Worm (Caenorhabditis elegans) whole organism, L3 larva: Measurements from ENCODE around the gene F21A3.4.

Experiments used
- ama-1 ChIP-seq: fragments of 150-350 bp; optimal IDR thresholded peaks from 2 replicates; lab custom pipeline; 2018
- ceh-9 ChIP-seq: sonication (generic microtip); optimal IDR thresholded peaks from 2 replicates; lab custom pipeline; 2018; ENCODE audit warnings: missing biosample characterization, missing genetic modification characterization
- daf-12 ChIP-seq: fragments of 150-350 bp; optimal IDR thresholded peaks from 2 replicates; lab custom pipeline; 2014; ENCODE audit warnings: missing biosample characterization, missing genetic modification reagents, missing genetic modification characterization
- egl-27 ChIP-seq: sonication (generic microtip); optimal IDR thresholded peaks from 4 replicates; lab custom pipeline; 2017; ENCODE audit warnings: missing biosample characterization, missing genetic modification reagents, missing genetic modification characterization
- elt-2 ChIP-seq: sonication (generic microtip); optimal IDR thresholded peaks from 2 replicates; lab custom pipeline; 2016; ENCODE audit warnings: missing genetic modification reagents, mild to moderate bottlenecking, missing genetic modification characterization, missing compliant biosample characterization
- hmg-11 ChIP-seq: sonication (generic microtip); optimal IDR thresholded peaks from 2 replicates; lab custom pipeline; 2016; ENCODE audit warnings: missing genetic modification characterization, missing compliant biosample characterization
- nfya-1 ChIP-seq: sonication (generic microtip); optimal IDR thresholded peaks from 2 replicates; lab custom pipeline; 2017; ENCODE audit warnings: missing genetic modification characterization, mild to moderate bottlenecking, missing compliant biosample characterization, antibody characterized with exemption, moderate library complexity; ENCODE audit not compliant: insufficient read depth
- nhr-11 ChIP-seq: fragments of 150-350 bp; optimal IDR thresholded peaks from 2 replicates; lab custom pipeline; 2014; ENCODE audit warnings: missing biosample characterization, missing genetic modification characterization
- nhr-23 ChIP-seq: fragments of 150-350 bp; optimal IDR thresholded peaks from 2 replicates; lab custom pipeline; 2014; ENCODE audit warnings: missing biosample characterization, missing genetic modification reagents, missing genetic modification characterization
- nhr-67 ChIP-seq: fragments of 150-350 bp; optimal IDR thresholded peaks from 2 replicates; lab custom pipeline; 2014; ENCODE audit warnings: missing biosample characterization, missing genetic modification characterization
- pha-4 ChIP-seq: fragments of 150-350 bp; optimal IDR thresholded peaks from 2 replicates; lab custom pipeline; 2014; ENCODE audit warnings: missing biosample characterization, missing genetic modification reagents, missing genetic modification characterization
- zag-1 ChIP-seq: fragments of 150-350 bp; optimal IDR thresholded peaks from 2 replicates; lab custom pipeline; 2014; ENCODE audit warnings: missing biosample characterization, missing genetic modification characterization
- ztf-11 ChIP-seq: fragments of 150-350 bp; optimal IDR thresholded peaks from 2 replicates; lab custom pipeline; 2014; ENCODE audit warnings: missing biosample characterization, missing genetic modification characterization
- ztf-4 ChIP-seq: fragments of 150-350 bp; optimal IDR thresholded peaks from 2 replicates; lab custom pipeline; 2014; ENCODE audit warnings: missing biosample characterization, missing genetic modification characterization

DNA sequence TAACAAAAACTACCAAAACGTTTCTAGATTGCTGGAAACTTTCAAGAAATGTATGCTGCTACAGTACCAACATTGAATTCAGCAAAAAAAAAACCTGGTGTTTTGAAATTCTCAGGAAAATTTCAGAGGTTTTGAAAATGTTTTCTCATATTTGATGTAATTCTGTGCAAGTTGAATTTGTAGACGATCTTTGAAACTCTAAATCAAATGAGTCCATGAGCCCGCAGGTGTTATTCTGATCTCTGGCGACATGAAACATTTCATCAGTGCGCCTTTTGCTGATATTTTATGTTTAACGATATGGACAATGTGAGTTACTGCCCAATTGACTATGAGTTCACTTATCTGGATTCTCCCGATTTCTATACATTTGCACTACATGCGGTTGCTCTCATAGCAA lies 42.7 kb upstream of the F21A3.4 start, which contains the start of gene srh-218:
- TF ChIP-seq nhr-11 (tag; lab: Kevin White, UChicago), result no peak
- TF ChIP-seq ama-1, result no peak
- TF ChIP-seq nhr-23 (tag; lab: Kevin White, UChicago), result no peak
- no peak for TF ChIP-seq ceh-9 (tag; lab: Kevin White, UChicago)
- no peak for TF ChIP-seq pha-4 (tag; lab: Kevin White, UChicago)
- no peak for TF ChIP-seq daf-12 (tag; lab: Kevin White, UChicago)
- no peak for TF ChIP-seq ztf-4 (tag; lab: Kevin White, UChicago)
- TF ChIP-seq zag-1 (tag; lab: Kevin White, UChicago), result no peak
- TF ChIP-seq ztf-11 (tag; lab: Kevin White, UChicago), result no peak
- no peak for TF ChIP-seq egl-27 (tag; lab: Kevin White, UChicago)
- TF ChIP-seq nfya-1 (tag; lab: Kevin White, UChicago), result no peak
- no peak for TF ChIP-seq hmg-11 (tag; lab: Kevin White, UChicago)
- no peak for TF ChIP-seq elt-2 (tag; lab: Kevin White, UChicago)
- TF ChIP-seq nhr-67 (tag; lab: Kevin White, UChicago), result no peak
